Worm (Caenorhabditis elegans) whole organism, L4 larva: ENCODE data around the gene xpf-1.

Experiments used
- D1046.2 ChIP-seq: fragments of 200-800 bp; sonication (Bioruptor generic); IDR thresholded peaks from 2 replicates; pipeline ENCODE4 v1.3.6; 2022; ENCODE audit warnings: missing genetic modification characterization, missing compliant biosample characterization
- F10B5.3 ChIP-seq: sonication (generic microtip); optimal IDR thresholded peaks from 2 replicates; lab custom pipeline; 2016; ENCODE audit warnings: mild to moderate bottlenecking, missing genetic modification characterization, missing compliant biosample characterization
- F26F4.8 ChIP-seq: fragments of 200-800 bp; sonication (Bioruptor generic); conservative IDR thresholded peaks from 2 replicates; pipeline ENCODE4 v1.3.6; 2022; ENCODE audit warnings: missing genetic modification characterization, missing compliant biosample characterization
- F37D6.2 ChIP-seq: sonication (generic microtip); optimal IDR thresholded peaks from 2 replicates; lab custom pipeline; 2016; ENCODE audit warnings: mild to moderate bottlenecking, missing genetic modification characterization, missing compliant biosample characterization
- F44E2.7 ChIP-seq: fragments of 200-800 bp; sonication (Bioruptor generic); IDR thresholded peaks from 2 replicates; pipeline ENCODE4 v2.1.2; 2022; ENCODE audit warnings: missing genetic modification characterization, missing compliant biosample characterization
- F49E8.2 ChIP-seq: sonication (generic microtip); optimal IDR thresholded peaks from 2 replicates; lab custom pipeline; 2016; ENCODE audit warnings: missing compliant biosample characterization, mild to moderate bottlenecking, missing genetic modification characterization, borderline replicate concordance
- T26A8.4 ChIP-seq: fragments of 200-800 bp; sonication (Bioruptor generic); IDR thresholded peaks from 2 replicates; pipeline ENCODE4 v1.3.6; 2022; ENCODE audit warnings: missing genetic modification characterization, missing compliant biosample characterization
- Y75B8A.6 ChIP-seq: fragments of 200-800 bp; sonication (Bioruptor generic); IDR thresholded peaks from 2 replicates; pipeline ENCODE4 v1.3.6; 2022; ENCODE audit warnings: missing genetic modification reagents, missing genetic modification characterization, missing compliant biosample characterization
- ZK337.2 ChIP-seq: fragments of 200-800 bp; sonication (Bioruptor generic); IDR thresholded peaks from 2 replicates; pipeline ENCODE4 v1.3.6; 2022; ENCODE audit warnings: missing genetic modification reagents, missing genetic modification characterization, missing compliant biosample characterization
- ZK546.5 ChIP-seq, 2 experiments: sonication (generic microtip); optimal IDR thresholded peaks; 2 replicates each; lab custom pipeline; 2017; ENCODE audit warnings: missing biosample characterization in 2 of 2, missing genetic modification characterization in 2 of 2
- aha-1 ChIP-seq: fragments of 150-350 bp; peaks from one replicate; lab custom pipeline; 2014; ENCODE audit warnings: missing biosample characterization, missing genetic modification characterization
- aly-2 ChIP-seq: sonication (generic microtip); optimal IDR thresholded peaks from 2 replicates; lab custom pipeline; 2018; ENCODE audit warnings: missing biosample characterization, missing genetic modification characterization
- ama-1 ChIP-seq: fragments of 150-350 bp; optimal IDR thresholded peaks from 2 replicates; lab custom pipeline; 2014; ENCODE audit warnings: inconsistent platforms, mixed read lengths
- ceh-20 ChIP-seq: fragments of 200-800 bp; sonication (Bioruptor generic); IDR thresholded peaks from 2 replicates; pipeline ENCODE4 v1.3.6; 2022; ENCODE audit warnings: missing genetic modification reagents, missing genetic modification characterization, missing compliant biosample characterization
- ceh-44 ChIP-seq: fragments of 200-800 bp; sonication (Bioruptor generic); IDR thresholded peaks from 2 replicates; pipeline ENCODE4 v1.3.6; 2022; ENCODE audit warnings: missing genetic modification reagents, missing genetic modification characterization, missing compliant biosample characterization
- ceh-62 ChIP-seq: sonication (generic microtip); optimal IDR thresholded peaks from 2 replicates; lab custom pipeline; 2017; ENCODE audit warnings: missing biosample characterization, missing genetic modification characterization
- ces-1 ChIP-seq: fragments of 150-350 bp; sonication (generic microtip); optimal IDR thresholded peaks from 4 replicates; lab custom pipeline; 2014; ENCODE audit warnings: missing biosample characterization, missing genetic modification reagents, missing genetic modification characterization
- cey-2 ChIP-seq: sonication (generic microtip); optimal IDR thresholded peaks from 3 replicates; lab custom pipeline; 2017; ENCODE audit warnings: missing genetic modification characterization, mild to moderate bottlenecking, missing compliant biosample characterization, antibody characterized with exemption, borderline replicate concordance; ENCODE audit not compliant: insufficient read depth
- ctbp-1 ChIP-seq: fragments of 200-800 bp; sonication (Bioruptor generic); IDR thresholded peaks from 2 replicates; pipeline ENCODE4 v1.3.6; 2022; ENCODE audit warnings: missing genetic modification reagents, missing genetic modification characterization, missing compliant biosample characterization
- daf-12 ChIP-seq: fragments of 150-350 bp; optimal IDR thresholded peaks from 2 replicates; lab custom pipeline; 2014; ENCODE audit warnings: missing biosample characterization, missing genetic modification reagents, missing genetic modification characterization
- daf-16 ChIP-seq, 3 experiments: sonication (generic microtip); optimal IDR thresholded peaks; 2 replicates each; lab custom pipeline; 2016 to 2017; ENCODE audit warnings: missing genetic modification characterization in 3 of 3, missing genetic modification reagents in 3 of 3, mild to moderate bottlenecking in 2 of 3, missing compliant biosample characterization in 2 of 3, missing biosample characterization in 1 of 3, moderate library complexity in 1 of 3
- daf-8 ChIP-seq: fragments of 200-800 bp; sonication (Bioruptor generic); IDR thresholded peaks from 2 replicates; pipeline ENCODE4 v1.3.6; 2022; ENCODE audit warnings: missing genetic modification characterization, missing compliant biosample characterization
- dmd-6 ChIP-seq: fragments of 200-800 bp; sonication (Bioruptor generic); IDR thresholded peaks from 2 replicates; pipeline ENCODE4 v1.3.6; 2022; ENCODE audit warnings: missing genetic modification reagents, missing genetic modification characterization, missing compliant biosample characterization
- dpl-1 ChIP-seq: fragments of 150-350 bp; optimal IDR thresholded peaks from 2 replicates; lab custom pipeline; 2014; ENCODE audit warnings: missing biosample characterization, missing genetic modification reagents, missing genetic modification characterization
- dve-1 ChIP-seq: sonication (generic microtip); optimal IDR thresholded peaks from 2 replicates; lab custom pipeline; 2017; ENCODE audit warnings: antibody characterized with exemption, mild to moderate bottlenecking, missing genetic modification characterization, missing compliant biosample characterization; ENCODE audit not compliant: insufficient read depth
- egl-43 ChIP-seq: fragments of 200-800 bp; sonication (Bioruptor generic); IDR thresholded peaks from 2 replicates; pipeline ENCODE4 v1.3.6; 2022; ENCODE audit warnings: missing genetic modification reagents, missing genetic modification characterization, missing compliant biosample characterization
- fos-1 ChIP-seq: fragments of 150-350 bp; optimal IDR thresholded peaks from 2 replicates; lab custom pipeline; 2014; ENCODE audit warnings: missing biosample characterization, missing genetic modification characterization
- hif-1 ChIP-seq, 2 experiments: sonication (generic microtip); optimal IDR thresholded peaks; 2 replicates each; lab custom pipeline; 2016 to 2017; ENCODE audit warnings: missing compliant biosample characterization in 2 of 2, missing genetic modification characterization in 2 of 2, missing genetic modification reagents in 2 of 2, missing genotype in 2 of 2, mild to moderate bottlenecking in 1 of 2
- lin-13 ChIP-seq: fragments of 150-350 bp; optimal IDR thresholded peaks from 2 replicates; lab custom pipeline; 2014; ENCODE audit warnings: missing biosample characterization, missing genetic modification reagents, missing genetic modification characterization
- lsy-2 ChIP-seq, 2 experiments: fragments of 150-350 bp in 1 of 2; sonication (generic microtip) in 1 of 2; optimal IDR thresholded peaks; 2 replicates each; lab custom pipeline; 2014 to 2017; ENCODE audit warnings: missing biosample characterization in 2 of 2, missing genetic modification characterization in 2 of 2
- mdl-1 ChIP-seq, 2 experiments: fragments of 150-350 bp in 1 of 2; sonication (generic microtip) in 1 of 2; optimal IDR thresholded peaks; 2 replicates each; lab custom pipeline; 2014 to 2017; ENCODE audit warnings: missing biosample characterization in 2 of 2, missing genetic modification characterization in 2 of 2
- mep-1 ChIP-seq: fragments of 150-350 bp; sonication (generic microtip); optimal IDR thresholded peaks from 3 replicates; lab custom pipeline; 2014; ENCODE audit warnings: missing biosample characterization, missing genetic modification characterization
- mxl-2 ChIP-seq: fragments of 200-800 bp; sonication (Bioruptor generic); conservative IDR thresholded peaks from 2 replicates; pipeline ENCODE4 v1.3.6; 2022; ENCODE audit warnings: missing genetic modification reagents, missing genetic modification characterization, missing compliant biosample characterization
- nhr-111 ChIP-seq: fragments of 200-800 bp; sonication (Bioruptor generic); optimal IDR thresholded peaks from 2 replicates; lab custom pipeline; 2018; ENCODE audit warnings: mild to moderate bottlenecking, missing genetic modification characterization, missing compliant biosample characterization
- nhr-28 ChIP-seq: fragments of 150-350 bp; optimal IDR thresholded peaks from 2 replicates; lab custom pipeline; 2014; ENCODE audit warnings: missing biosample characterization, missing genetic modification characterization
- nhr-6 ChIP-seq: fragments of 150-350 bp; optimal IDR thresholded peaks from 2 replicates; lab custom pipeline; 2014; ENCODE audit warnings: missing biosample characterization, missing genetic modification characterization
- nhr-76 ChIP-seq: fragments of 150-350 bp; optimal IDR thresholded peaks from 2 replicates; lab custom pipeline; 2014; ENCODE audit warnings: missing biosample characterization, missing genetic modification characterization
- pha-4 ChIP-seq, 2 experiments: fragments of 150-350 bp in 1 of 2; fragments of 200-800 bp in 1 of 2; sonication (Bioruptor generic) in 1 of 2; IDR thresholded peaks in 1 of 2; optimal IDR thresholded peaks in 1 of 2; 2 replicates each; pipeline versions ENCODE4 v1.3.6 to Lab custom; 2014 to 2022; ENCODE audit warnings: missing genetic modification characterization in 2 of 2, missing genetic modification reagents in 2 of 2, missing biosample characterization in 1 of 2, missing compliant biosample characterization in 1 of 2
- saeg-2 ChIP-seq: fragments of 200-800 bp; sonication (Bioruptor generic); IDR thresholded peaks from 2 replicates; pipeline ENCODE4 v1.3.6; 2022; ENCODE audit warnings: missing genetic modification reagents, missing genetic modification characterization, missing compliant biosample characterization
- snpc-1.2 ChIP-seq: fragments of 200-800 bp; sonication (Bioruptor generic); IDR thresholded peaks from 2 replicates; pipeline ENCODE4 v1.3.6; 2022; ENCODE audit warnings: missing genetic modification reagents, missing genetic modification characterization, missing compliant biosample characterization
- snpc-4 ChIP-seq: fragments of 150-350 bp; optimal IDR thresholded peaks from 2 replicates; lab custom pipeline; 2014; ENCODE audit warnings: missing biosample characterization, missing genetic modification characterization
- spr-3 ChIP-seq: fragments of 200-800 bp; sonication (Bioruptor generic); optimal IDR thresholded peaks from 2 replicates; lab custom pipeline; 2018; ENCODE audit warnings: mild to moderate bottlenecking, missing genetic modification characterization, missing compliant biosample characterization
- tag-97 ChIP-seq: fragments of 200-800 bp; sonication (Bioruptor generic); IDR thresholded peaks from 2 replicates; pipeline ENCODE4 v1.3.6; 2022; ENCODE audit warnings: missing genetic modification characterization, missing compliant biosample characterization
- unc-39 ChIP-seq: sonication (generic microtip); optimal IDR thresholded peaks from 2 replicates; lab custom pipeline; 2017; ENCODE audit warnings: missing biosample characterization, missing genetic modification characterization
- unc-62 ChIP-seq, 3 experiments: fragments of 150-350 bp in 1 of 3; sonication (generic microtip); optimal IDR thresholded peaks in 2 of 3; peaks in 1 of 3; 1 replicate in 1 of 3; 2 replicates in 2 of 3; lab custom pipeline; 2014 to 2017; ENCODE audit warnings: missing biosample characterization in 3 of 3, missing genetic modification characterization in 3 of 3, missing genetic modification reagents in 3 of 3, missing genotype in 1 of 3
- zag-1 ChIP-seq: fragments of 150-350 bp; optimal IDR thresholded peaks from 2 replicates; lab custom pipeline; 2014; ENCODE audit warnings: missing biosample characterization, missing genetic modification characterization
- zfp-2 ChIP-seq: sonication (generic microtip); optimal IDR thresholded peaks from 2 replicates; lab custom pipeline; 2016; ENCODE audit warnings: mild to moderate bottlenecking, missing genetic modification characterization, missing compliant biosample characterization
- zfp-3 ChIP-seq: fragments of 200-800 bp; sonication (Bioruptor generic); conservative IDR thresholded peaks from 2 replicates; pipeline ENCODE4 v1.3.6; 2022; ENCODE audit warnings: missing genetic modification reagents, missing genetic modification characterization, missing compliant biosample characterization
- ztf-7 ChIP-seq: fragments of 150-350 bp; optimal IDR thresholded peaks from 2 replicates; lab custom pipeline; 2014; ENCODE audit warnings: missing biosample characterization, missing genetic modification characterization

The xpf-1 gene

ce11 chrII:11746782-11747288 is 50.9 kb downstream of the xpf-1 start (continued):
- TF ChIP-seq daf-8 (GFP tag; lab: Robert Waterston, UW) (0 out of 2 replicates have a peak, but pooled peaks have one; percentile 72), ceh-20 (peak; percentile 66), nhr-6 (tag; lab: Kevin White, UChicago) (peak; percentile 59), zfp-2 (tag; lab: Kevin White, UChicago) (peak; percentile 5), egl-43 (GFP tag; lab: Robert Waterston, UW) (peak; percentile 79; the same call in 1 of the 2 replicates), cey-2 (tag; lab: Kevin White, UChicago) (no peak), pha-4 (GFP tag; IDR thresholded peaks at IDR 0.05; lab: Robert Waterston, UW) (peak; percentile 54; the same call in 1 of the 2 replicates), pha-4 (tag; optimal IDR thresholded peaks at IDR 0.05; lab: Kevin White, UChicago) (no peak), daf-12 (tag; lab: Kevin White, UChicago) (no peak), nhr-76 (tag; lab: Kevin White, UChicago) (no peak), Y75B8A.6 (GFP tag; lab: Robert Waterston, UW) (no peak), unc-62 (GFP tag; optimal IDR thresholded peaks at IDR 0.05 in 1 of 2; lab: Kevin White, UChicago) (peak in 1 of 2 experiments; percentile 93), unc-62 (tag; optimal IDR thresholded peaks at IDR 0.05; lab: Kevin White, UChicago) (no peak), dmd-6 (GFP tag; lab: Robert Waterston, UW) (peak; percentile 21; the same call in 1 of the 2 replicates), unc-39 (tag; lab: Kevin White, UChicago) (no peak), ceh-62 (tag; lab: Kevin White, UChicago) (no peak), zag-1 (tag; lab: Kevin White, UChicago) (peak; percentile 32), F44E2.7 (GFP tag; lab: Robert Waterston, UW) (no peak), F26F4.8 (no peak), ces-1 (GFP tag; lab: Kevin White, UChicago) (no peak), zfp-3 (GFP tag; lab: Robert Waterston, UW) (no peak), dpl-1 (GFP tag; lab: Kevin White, UChicago) (no peak), tag-97 (no peak), spr-3 (GFP tag; lab: Kevin White, UChicago) (peak; percentile 40), lin-13 (GFP tag; lab: Kevin White, UChicago) (peak; percentile 1), mdl-1 (tag; optimal IDR thresholded peaks at IDR 0.05; lab: Kevin White, UChicago) (peak; percentile 5 to 73), fos-1 (tag; lab: Kevin White, UChicago) (no peak), nhr-111 (GFP tag; lab: Kevin White, UChicago) (no peak), ZK546.5 (tag; optimal IDR thresholded peaks at IDR 0.05; lab: Kevin White, UChicago) (no peak), snpc-1.2 (GFP tag; lab: Robert Waterston, UW) (no peak), dve-1 (tag; lab: Kevin White, UChicago) (no peak), F10B5.3 (tag; lab: Kevin White, UChicago) (no peak), F37D6.2 (tag; lab: Kevin White, UChicago) (peak; percentile 87), ceh-44 (GFP tag; lab: Robert Waterston, UW) (no peak), aha-1 (tag; lab: Kevin White, UChicago) (peak; percentile 56), F49E8.2 (tag; lab: Kevin White, UChicago) (no peak), ZK337.2 (no peak), snpc-4 (no peak), mxl-2 (GFP tag; lab: Robert Waterston, UW) (no peak), mep-1 (tag; lab: Kevin White, UChicago) (peak; percentile 82), D1046.2 (0 out of 2 replicates have a peak, but pooled peaks have one; percentile 27), hif-1 (tag; optimal IDR thresholded peaks at IDR 0.05; lab: Kevin White, UChicago) (peak in 1 of 2 experiments; percentile 63), daf-16 (GFP tag; optimal IDR thresholded peaks at IDR 0.05; lab: Kevin White, UChicago) (peak in 1 of 2 experiments; percentile 9), daf-16 (tag; optimal IDR thresholded peaks at IDR 0.05; lab: Kevin White, UChicago) (no peak), lsy-2 (tag; optimal IDR thresholded peaks at IDR 0.05; lab: Kevin White, UChicago) (peak; percentile 46 to 59), ctbp-1 (GFP tag; lab: Robert Waterston, UW) (peak; percentile 91), ztf-7 (tag; lab: Kevin White, UChicago) (no peak), T26A8.4 (GFP tag; lab: Robert Waterston, UW) (no peak), ama-1 (lab: Kevin White, UChicago) (no peak), saeg-2 (GFP tag; lab: Robert Waterston, UW) (no peak), aly-2 (tag; lab: Kevin White, UChicago) (no peak), nhr-28 (tag; lab: Kevin White, UChicago) (no peak)
